Fruit fly (Drosophila melanogaster) whole organism, embryonic: ENCODE results near the gene Rbcn-3B.
A peak's percentile ranks its signal among the peaks of the same experiment; 100 is the strongest.

Experiments
- ATbp ChIP-seq: fragments of 200-800 bp; sonication (Bioruptor generic); optimal IDR thresholded peaks from 2 replicates; lab custom pipeline; 2017; ENCODE audit warnings: missing biosample characterization, mild to moderate bottlenecking, missing genetic modification characterization, missing genetic modification reagents
- Awh ChIP-seq: fragments of 200-800 bp; sonication (Bioruptor generic); IDR thresholded peaks from 2 replicates; pipeline ENCODE4, ENCODE4 v1.3.6; 2022; ENCODE audit warnings: missing biosample characterization, missing genetic modification characterization
- CG10654 ChIP-seq: fragments of 200-800 bp; sonication (Bioruptor generic); optimal IDR thresholded peaks from 2 replicates; lab custom pipeline; 2016; ENCODE audit warnings: missing biosample characterization, missing genetic modification characterization
- CG11247 ChIP-seq: fragments of 200-800 bp; sonication (Bioruptor generic); IDR thresholded peaks from 2 replicates; pipeline ENCODE4 v1.3.6; 2022; ENCODE audit warnings: missing biosample characterization, missing genetic modification characterization
- CG11504 ChIP-seq: fragments of 200-800 bp; sonication (Bioruptor generic); optimal IDR thresholded peaks from 3 replicates; lab custom pipeline; 2019; ENCODE audit warnings: missing biosample characterization, mild to moderate bottlenecking, missing genetic modification characterization, moderate library complexity
- CG11560 ChIP-seq: fragments of 200-800 bp; sonication (Bioruptor generic); IDR thresholded peaks from 3 replicates; pipeline ENCODE4 v1.3.6; 2022; ENCODE audit warnings: missing biosample characterization, missing genetic modification characterization
- CG12155 ChIP-seq: fragments of 200-800 bp; sonication (Bioruptor generic); optimal IDR thresholded peaks from 3 replicates; lab custom pipeline; 2016; ENCODE audit warnings: missing biosample characterization, missing genetic modification characterization
- CG12769 ChIP-seq: fragments of 200-800 bp; sonication (Bioruptor generic); optimal IDR thresholded peaks from 2 replicates; lab custom pipeline; 2019; ENCODE audit warnings: missing biosample characterization, mild to moderate bottlenecking, missing genetic modification characterization, moderate library complexity
- CG13296 ChIP-seq: fragments of 200-800 bp; sonication (Bioruptor generic); optimal IDR thresholded peaks from 3 replicates; lab custom pipeline; 2018; ENCODE audit warnings: missing biosample characterization, mild to moderate bottlenecking, missing genetic modification characterization
- CG13775 ChIP-seq: fragments of 200-800 bp; sonication (Bioruptor generic); optimal IDR thresholded peaks from 3 replicates; lab custom pipeline; 2017; ENCODE audit warnings: missing biosample characterization, mild to moderate bottlenecking, missing genetic modification characterization
- CG1603 ChIP-seq: fragments of 200-800 bp; sonication (Bioruptor generic); optimal IDR thresholded peaks from 2 replicates; lab custom pipeline; 2019; ENCODE audit warnings: missing biosample characterization, mild to moderate bottlenecking, missing genetic modification characterization, moderate library complexity
- CG16815 ChIP-seq: fragments of 200-800 bp; sonication (Bioruptor generic); optimal IDR thresholded peaks from 3 replicates; lab custom pipeline; 2017; ENCODE audit warnings: missing biosample characterization, mild to moderate bottlenecking, missing genetic modification characterization
- CG17359 ChIP-seq: fragments of 200-800 bp; sonication (Bioruptor generic); optimal IDR thresholded peaks from 3 replicates; lab custom pipeline; 2018; ENCODE audit warnings: missing biosample characterization, mild to moderate bottlenecking, missing genetic modification characterization, moderate library complexity
- CG17802 ChIP-seq: fragments of 200-800 bp; sonication (Bioruptor generic); optimal IDR thresholded peaks from 2 replicates; lab custom pipeline; 2018; ENCODE audit warnings: missing biosample characterization, mild to moderate bottlenecking, missing genetic modification characterization, moderate library complexity
- CG2129 ChIP-seq: fragments of 200-800 bp; sonication (Bioruptor generic); IDR thresholded peaks from 2 replicates; pipeline ENCODE4 v1.3.6; 2022; ENCODE audit warnings: missing biosample characterization, missing genetic modification characterization; ENCODE audit not compliant: partially characterized antibody
- CG30431 ChIP-seq: fragments of 200-800 bp; sonication (Bioruptor generic); optimal IDR thresholded peaks from 2 replicates; lab custom pipeline; 2017; ENCODE audit warnings: missing biosample characterization, missing genetic modification characterization
- CG32772 ChIP-seq: fragments of 200-800 bp; sonication (Bioruptor generic); IDR thresholded peaks from 2 replicates; pipeline ENCODE4 v1.3.6; 2022; ENCODE audit warnings: missing biosample characterization, missing genetic modification characterization
- CG33557 ChIP-seq: fragments of 200-800 bp; sonication (Bioruptor generic); optimal IDR thresholded peaks from 2 replicates; lab custom pipeline; 2019; ENCODE audit warnings: missing biosample characterization, mild to moderate bottlenecking, missing genetic modification characterization, moderate library complexity
- CG3995 ChIP-seq: fragments of 200-800 bp; sonication (Bioruptor generic); optimal IDR thresholded peaks from 3 replicates; lab custom pipeline; 2016; ENCODE audit warnings: missing biosample characterization, missing genetic modification characterization
- CG5953 ChIP-seq: fragments of 200-800 bp; sonication (Bioruptor generic); IDR thresholded peaks from 2 replicates; pipeline ENCODE4 v1.3.6; 2022; ENCODE audit warnings: missing biosample characterization, missing genetic modification characterization
- CG6765 ChIP-seq: fragments of 200-800 bp; sonication (Bioruptor generic); optimal IDR thresholded peaks from 3 replicates; lab custom pipeline; 2017; ENCODE audit warnings: missing biosample characterization, mild to moderate bottlenecking, missing genetic modification characterization
- CG6854 ChIP-seq: fragments of 200-800 bp; sonication (Bioruptor generic); optimal IDR thresholded peaks from 3 replicates; lab custom pipeline; 2017; ENCODE audit warnings: missing biosample characterization, mild to moderate bottlenecking, missing genetic modification characterization
- CG8765 ChIP-seq: fragments of 200-800 bp; sonication (Bioruptor generic); IDR thresholded peaks from 2 replicates; pipeline ENCODE4 v1.3.6; 2022; ENCODE audit warnings: missing biosample characterization, missing genetic modification characterization
- CG8944 ChIP-seq: fragments of 200-800 bp; sonication (Bioruptor generic); optimal IDR thresholded peaks from 3 replicates; lab custom pipeline; 2016; ENCODE audit warnings: missing biosample characterization, missing genetic modification characterization
- CG9876 ChIP-seq: fragments of 200-800 bp; sonication (Bioruptor generic); optimal IDR thresholded peaks from 2 replicates; lab custom pipeline; 2016; ENCODE audit warnings: missing biosample characterization, missing genetic modification characterization
- Chrac-16 ChIP-seq: fragments of 200-800 bp; sonication (Bioruptor generic); optimal IDR thresholded peaks from 3 replicates; lab custom pipeline; 2016; ENCODE audit warnings: missing biosample characterization, missing genetic modification characterization
- CkIIα-i1 ChIP-seq: fragments of 200-800 bp; sonication (Bioruptor generic); IDR thresholded peaks from 2 replicates; pipeline ENCODE4 v1.3.6; 2022; ENCODE audit warnings: missing biosample characterization, missing genetic modification characterization
- CoRest ChIP-seq: fragments of 200-800 bp; sonication (Bioruptor generic); optimal IDR thresholded peaks from 3 replicates; lab custom pipeline; 2018; ENCODE audit warnings: missing biosample characterization, mild to moderate bottlenecking, missing genetic modification characterization, moderate library complexity
- D19A ChIP-seq: fragments of 200-800 bp; optimal IDR thresholded peaks from 3 replicates; lab custom pipeline; 2019; ENCODE audit warnings: missing biosample characterization, mild to moderate bottlenecking, missing genetic modification characterization, moderate library complexity
- Doc2 ChIP-seq: fragments of 200-800 bp; sonication (Bioruptor generic); IDR thresholded peaks from 2 replicates; pipeline ENCODE4 v1.3.6; 2022; ENCODE audit warnings: missing biosample characterization, missing genetic modification characterization
- H15 ChIP-seq: fragments of 200-800 bp; sonication (Bioruptor generic); IDR thresholded peaks from 3 replicates; pipeline ENCODE4 v1.3.6; 2022; ENCODE audit warnings: missing biosample characterization, missing genetic modification characterization
- H2.0 ChIP-seq: fragments of 200-800 bp; sonication (Bioruptor generic); IDR thresholded peaks from 2 replicates; pipeline ENCODE4 v1.3.6; 2022; ENCODE audit warnings: missing biosample characterization, missing genetic modification characterization
- Lim3 ChIP-seq: fragments of 200-800 bp; sonication (Bioruptor generic); IDR thresholded peaks from 2 replicates; pipeline ENCODE4 v1.3.6; 2022; ENCODE audit warnings: missing biosample characterization, missing genetic modification characterization
- Tbp ChIP-seq: fragments of >200 bp; optimal IDR thresholded peaks from 2 replicates; lab custom pipeline; 2018; ENCODE audit warnings: missing biosample characterization, missing genetic modification characterization
- Xbp1 ChIP-seq: fragments of 200-800 bp; sonication (Bioruptor generic); optimal IDR thresholded peaks from 3 replicates; lab custom pipeline; 2016; ENCODE audit warnings: missing biosample characterization, mild to moderate bottlenecking, missing genetic modification characterization
- amos ChIP-seq: fragments of 200-800 bp; sonication (Bioruptor generic); IDR thresholded peaks from 2 replicates; pipeline ENCODE4 v1.3.6; 2022; ENCODE audit warnings: missing biosample characterization, missing genetic modification characterization; ENCODE audit not compliant: partially characterized antibody
- da ChIP-seq: fragments of 200-800 bp; sonication (Bioruptor generic); optimal IDR thresholded peaks from 2 replicates; lab custom pipeline; 2016; ENCODE audit warnings: missing biosample characterization, missing genetic modification characterization
- dan ChIP-seq: fragments of 200-800 bp; sonication (Bioruptor generic); IDR thresholded peaks from 2 replicates; pipeline ENCODE4 v1.3.6; 2022; ENCODE audit warnings: missing biosample characterization, missing genetic modification characterization
- ewg ChIP-seq: fragments of 200-800 bp; sonication (Bioruptor generic); optimal IDR thresholded peaks from 3 replicates; lab custom pipeline; 2017; ENCODE audit warnings: mild to moderate bottlenecking, missing biosample characterization, missing genetic modification reagents, missing genetic modification characterization
- gsb-n ChIP-seq: fragments of 200-800 bp; sonication (Bioruptor generic); optimal IDR thresholded peaks from 3 replicates; lab custom pipeline; 2018; ENCODE audit warnings: missing biosample characterization, mild to moderate bottlenecking, missing genetic modification characterization
- inv ChIP-seq: fragments of 200-800 bp; sonication (Bioruptor generic); IDR thresholded peaks from 2 replicates; pipeline ENCODE4 v1.3.6; 2022; ENCODE audit warnings: missing biosample characterization, missing genetic modification characterization; ENCODE audit not compliant: partially characterized antibody
- jigr1 ChIP-seq: fragments of 200-800 bp; sonication (Bioruptor generic); IDR thresholded peaks from 3 replicates; pipeline ENCODE4 v1.3.6; 2022; ENCODE audit warnings: missing biosample characterization, missing genetic modification characterization
- maf-S ChIP-seq: fragments of 200-800 bp; sonication (Bioruptor generic); optimal IDR thresholded peaks from 2 replicates; lab custom pipeline; 2016; ENCODE audit warnings: missing biosample characterization, missing genetic modification characterization
- mam ChIP-seq: fragments of 200-800 bp; sonication (Bioruptor generic); optimal IDR thresholded peaks from 3 replicates; lab custom pipeline; 2016; ENCODE audit warnings: missing biosample characterization, missing genetic modification characterization
- repo ChIP-seq: fragments of 200-800 bp; sonication (Bioruptor generic); optimal IDR thresholded peaks from 2 replicates; lab custom pipeline; 2016; ENCODE audit warnings: missing biosample characterization, missing genetic modification characterization
- shn ChIP-seq: fragments of 200-800 bp; sonication (Bioruptor generic); optimal IDR thresholded peaks from 3 replicates; lab custom pipeline; 2016; ENCODE audit warnings: missing biosample characterization, missing genetic modification characterization
- slou ChIP-seq: fragments of 200-800 bp; sonication (Bioruptor generic); optimal IDR thresholded peaks from 3 replicates; lab custom pipeline; 2016; ENCODE audit warnings: missing biosample characterization, missing genetic modification characterization
- sqz ChIP-seq: fragments of 200-800 bp; sonication (Bioruptor generic); optimal IDR thresholded peaks from 3 replicates; lab custom pipeline; 2018; ENCODE audit warnings: missing biosample characterization, mild to moderate bottlenecking, missing genetic modification characterization
- tll ChIP-seq, 2 experiments: fragments of 200-800 bp in 1 of 2; fragments of >200 bp in 1 of 2; sonication (Bioruptor generic) in 1 of 2; optimal IDR thresholded peaks; 2 replicates each; lab custom pipeline; 2017 to 2019; ENCODE audit warnings: missing biosample characterization in 2 of 2, missing genetic modification characterization in 2 of 2, mild to moderate bottlenecking in 1 of 2, moderate library complexity in 1 of 2
- twi ChIP-seq: fragments of 200-800 bp; optimal IDR thresholded peaks from 2 replicates; lab custom pipeline; 2019; ENCODE audit warnings: missing biosample characterization, mild to moderate bottlenecking, missing genetic modification characterization, moderate library complexity
- vnd ChIP-seq: fragments of 200-800 bp; sonication (Bioruptor generic); IDR thresholded peaks from 3 replicates; pipeline ENCODE4 v1.3.6; 2022; ENCODE audit warnings: missing biosample characterization, missing genetic modification characterization; ENCODE audit not compliant: partially characterized antibody

Rbcn-3B gene

dm6 chrX:1940020-1940419 is 31.3 kb downstream of the Rbcn-3B start, which contains the start of the genes CG3857 and CG3587 (continued):
- TF ChIP-seq CG2129 (GFP tag; lab: Robert Waterston, UW) (no peak), ewg (GFP tag; lab: Kevin White, UChicago) (peak; percentile 50), CG1603 (tag; lab: Kevin White, UChicago) (peak; percentile 75), Doc2 (GFP tag; lab: Robert Waterston, UW) (no peak), Xbp1 (GFP tag; lab: Kevin White, UChicago) (peak; percentile 82), inv (GFP tag; lab: Robert Waterston, UW) (no peak), ATbp (GFP tag; lab: Kevin White, UChicago) (peak; percentile 19), vnd (GFP tag; lab: Robert Waterston, UW) (no peak), CG8765 (peak; percentile 58), amos (GFP tag; lab: Robert Waterston, UW) (no peak), gsb-n (tag; lab: Kevin White, UChicago) (peak; percentile 50), CG17802 (no peak), Chrac-16 (GFP tag; lab: Kevin White, UChicago) (peak; percentile 75), CG33557 (peak; percentile 54), CoRest (tag; lab: Kevin White, UChicago) (peak; percentile 84), CG13775 (GFP tag; lab: Kevin White, UChicago) (peak; percentile 83), jigr1 (GFP tag; lab: Robert Waterston, UW) (0 out of 3 replicates have a peak, but pooled peaks have one; percentile 14), tll (GFP tag; optimal IDR thresholded peaks at IDR 0.05; lab: Kevin White, UChicago) (peak in 1 of 2 experiments; percentile 82), CG32772 (GFP tag; lab: Robert Waterston, UW) (peak; percentile 80), CG11504 (tag; lab: Kevin White, UChicago) (peak; percentile 64), CG12769 (tag; lab: Kevin White, UChicago) (peak; percentile 87), slou (GFP tag; lab: Kevin White, UChicago) (peak; percentile 57), repo (peak; percentile 64), CG12155 (GFP tag; lab: Kevin White, UChicago) (peak; percentile 68), da (GFP tag; lab: Kevin White, UChicago) (peak; percentile 59), sqz (GFP tag; lab: Kevin White, UChicago) (no peak), CG11247 (no peak), CG8944 (GFP tag; lab: Kevin White, UChicago) (peak; percentile 82), CG9876 (GFP tag; lab: Kevin White, UChicago) (peak; percentile 69), dan (GFP tag; lab: Robert Waterston, UW) (no peak), CG17359 (tag; lab: Kevin White, UChicago) (peak; percentile 50), maf-S (peak; percentile 73), CG13296 (GFP tag; lab: Kevin White, UChicago) (peak; percentile 43), CG30431 (GFP tag; lab: Kevin White, UChicago) (peak; percentile 36), Awh (GFP tag; lab: Robert Waterston, UW) (no peak), CG5953 (GFP tag; lab: Robert Waterston, UW) (0 out of 2 replicates have a peak, but pooled peaks have one; percentile 25), H2.0 (GFP tag; lab: Robert Waterston, UW) (peak; percentile 56; the same call in 1 of the 2 replicates), mam (GFP tag; lab: Kevin White, UChicago) (peak; percentile 78), CG6765 (GFP tag; lab: Kevin White, UChicago) (peak; percentile 32), Tbp (peak; percentile 65), H15 (GFP tag; lab: Robert Waterston, UW) (peak; percentile 35; the same call in 1 of the 3 replicates), shn (GFP tag; lab: Kevin White, UChicago) (peak; percentile 91), CG16815 (GFP tag; lab: Kevin White, UChicago) (peak; percentile 72), CG6854 (GFP tag; lab: Kevin White, UChicago) (no peak), Lim3 (no peak), CG3995 (peak; percentile 68), D19A (tag; lab: Kevin White, UChicago) (peak; percentile 55), CG10654 (GFP tag; lab: Kevin White, UChicago) (peak; percentile 58), twi (tag; lab: Kevin White, UChicago) (peak; percentile 38), CG11560 (tag; lab: Robert Waterston, UW) (0 out of 3 replicates have a peak, but pooled peaks have one; percentile 37), CkIIα-i1 (no peak)
